Worm (Caenorhabditis elegans) whole organism, mixed stage, embryonic: ENCODE data around the gene F47D12.7.

Experiments
- nhr-12 ChIP-seq: fragments of 150-350 bp; optimal IDR thresholded peaks from 2 replicates; lab custom pipeline; 2014; ENCODE audit warnings: missing biosample characterization, missing genetic modification characterization
- ztf-11 ChIP-seq: fragments of 150-350 bp; optimal IDR thresholded peaks from 2 replicates; lab custom pipeline; 2014; ENCODE audit warnings: missing biosample characterization, missing genetic modification characterization

DNA sequence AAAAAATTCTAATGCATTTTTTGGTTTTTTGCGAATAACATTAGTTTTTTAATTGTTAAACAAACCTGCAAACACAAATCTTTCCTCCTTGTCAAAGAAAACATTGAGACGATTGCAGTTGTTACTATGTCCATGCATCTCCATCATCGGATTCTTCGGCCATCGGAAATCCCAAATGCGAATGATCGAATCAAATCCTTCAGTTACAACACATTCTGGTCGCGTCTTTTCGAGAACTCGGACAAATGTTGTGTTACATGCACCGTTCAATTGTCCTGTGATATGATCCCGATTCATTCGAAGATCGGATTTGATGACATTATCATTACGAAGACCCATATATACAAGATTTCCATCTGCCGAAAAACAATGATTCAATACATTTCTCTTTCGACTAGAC lies 4.5 kb upstream of the F47D12.7 start:
- TF ChIP-seq nhr-12 (tag; lab: Kevin White, UChicago), result no peak
- TF ChIP-seq ztf-11 (tag; lab: Kevin White, UChicago), result no peak
